Worm (Caenorhabditis elegans): Measurements from ENCODE around the gene ZK721.3.

DNA sequence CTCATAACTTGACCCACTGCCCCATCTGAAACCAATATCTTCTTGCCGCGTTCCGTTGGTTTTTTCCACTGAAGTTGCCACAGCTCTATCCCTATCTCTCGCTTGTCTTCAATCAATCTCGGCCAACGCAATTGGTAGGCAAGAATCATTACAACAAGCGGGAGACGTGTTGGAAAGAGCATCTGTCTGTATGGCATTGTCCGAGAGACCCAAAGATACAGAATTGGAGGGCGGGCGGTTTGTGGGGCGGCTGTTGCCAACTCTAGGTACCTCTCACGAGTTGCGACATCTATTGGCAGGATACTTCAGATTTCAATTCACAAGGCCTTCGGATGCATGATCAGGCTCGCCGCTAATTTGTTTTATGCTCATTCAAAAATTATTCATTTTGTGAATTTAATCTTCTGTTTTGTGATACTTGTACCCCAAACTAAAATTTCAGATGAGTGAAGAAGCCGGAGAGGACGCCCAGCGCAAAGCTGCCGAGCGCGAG is 4.7 kb downstream of the ZK721.3 start, which contains the start of gene unc-27:
- TF ChIP-seq ama-1 (optimal IDR thresholded peaks at IDR 0.05) (no peak), C38D4.7 (GFP tag; optimal IDR thresholded peaks at IDR 0.05) (no peak), fkh-10 (GFP tag; optimal IDR thresholded peaks at IDR 0.05) (no peak), pha-4 (tag; optimal IDR thresholded peaks at IDR 0.05) (no peak), pat-9 (tag; optimal IDR thresholded peaks at IDR 0.05) (no peak), F13H6.1 (tag; optimal IDR thresholded peaks at IDR 0.05) (no peak)

Measured in whole organism, late embryonic.